Fruit fly (Drosophila melanogaster) S2 (cell line): Measurements from ENCODE around the gene Art3.
A peak's percentile ranks its signal among the peaks of the same experiment; 100 is the strongest.

Source experiments
- CG8478 ChIP-seq: fragments of >200 bp; optimal IDR thresholded peaks from 2 replicates; lab custom pipeline; 2018
- CTCF ChIP-seq, 2 experiments: fragments of >200 bp; optimal IDR thresholded peaks; 2 replicates each; lab custom pipeline; 2018

- TF ChIP-seq CG8478 (lab: Kevin White, UChicago) (no peak), CTCF (optimal IDR thresholded peaks at IDR 0.05; lab: Kevin White, UChicago) (peak in 1 of 2 experiments; percentile 11)
These were observed 20.5 kb upstream of the Art3 start, which contains the start of gene CG42404 for dm6 chr3R:15249735-15250134.
